Worm (Caenorhabditis elegans) whole organism, L4/young adult: ENCODE measurements around the gene nhr-270.

Experiments
- W03F9.2 ChIP-seq: fragments of 150-350 bp; optimal IDR thresholded peaks from 2 replicates; lab custom pipeline; 2014; ENCODE audit warnings: missing biosample characterization, missing genetic modification characterization
- dao-5 ChIP-seq: sonication (generic microtip); optimal IDR thresholded peaks from 2 replicates; lab custom pipeline; 2016; ENCODE audit warnings: missing genotype, missing genetic modification characterization, moderate library complexity, missing compliant biosample characterization
- him-1 ChIP-seq: sonication (generic microtip); optimal IDR thresholded peaks from 2 replicates; lab custom pipeline; 2016; ENCODE audit warnings: missing genotype, missing genetic modification reagents, missing genetic modification characterization, missing compliant biosample characterization

DNA sequence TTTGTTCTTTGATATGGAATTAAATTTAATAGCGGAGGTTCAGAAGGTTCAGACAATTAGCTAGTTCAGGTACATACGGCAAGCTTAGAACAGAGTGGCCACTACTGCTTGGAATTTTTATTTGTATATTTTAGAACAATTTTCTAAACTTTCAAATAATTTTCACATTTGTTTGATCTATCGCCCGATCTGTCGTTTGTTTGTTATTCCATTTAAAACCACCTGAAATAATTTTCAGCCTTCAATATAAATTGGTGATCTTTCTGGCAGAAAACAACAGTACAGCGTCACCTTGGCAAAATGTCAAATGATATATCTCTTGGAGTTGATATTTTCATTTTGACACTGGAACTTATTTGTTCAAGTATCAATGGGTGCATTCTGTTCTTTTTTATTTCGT, 10.2 kb upstream of the nhr-270 start, which contains the start of gene R13D11.3:
- TF ChIP-seq W03F9.2 (tag; lab: Kevin White, UChicago) (no peak), dao-5 (no peak), him-1 (tag; lab: Kevin White, UChicago) (no peak)
